Fruit fly (Drosophila melanogaster): Measurements from ENCODE around the gene tomb.

DNA sequence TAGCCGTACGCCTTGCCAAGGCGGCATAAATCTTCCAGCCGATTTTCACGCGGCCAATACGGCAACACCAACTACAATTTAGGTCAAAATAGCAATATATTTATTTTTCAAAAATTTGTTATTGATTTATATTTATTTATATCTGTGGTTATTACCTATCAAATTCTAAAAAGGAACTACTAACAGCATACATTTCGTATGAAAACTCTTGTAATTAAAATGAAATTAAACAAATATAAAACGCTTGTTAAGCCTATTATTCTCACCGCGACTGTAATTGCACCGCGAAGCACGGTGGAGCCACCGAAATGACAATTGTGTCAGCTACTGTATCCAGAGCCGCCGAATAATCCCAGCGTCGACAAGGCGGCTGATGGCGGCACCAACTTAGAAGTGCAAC, 37.1 kb downstream of the tomb start:
- no peak for TF ChIP-seq CG7045 (GFP tag; optimal IDR thresholded peaks at IDR 0.05)
- no peak for TF ChIP-seq Crg-1 (GFP tag; optimal IDR thresholded peaks at IDR 0.05)

Measured in whole organism, adult.